Worm (Caenorhabditis elegans) whole organism, L4 larva: ENCODE results near the gene mdt-9.

Experiments used
- D1046.2 ChIP-seq: fragments of 200-800 bp; sonication (Bioruptor generic); IDR thresholded peaks from 2 replicates; pipeline ENCODE4 v1.3.6; 2022; ENCODE audit warnings: missing genetic modification characterization, missing compliant biosample characterization
- F10B5.3 ChIP-seq: sonication (generic microtip); optimal IDR thresholded peaks from 2 replicates; lab custom pipeline; 2016; ENCODE audit warnings: mild to moderate bottlenecking, missing genetic modification characterization, missing compliant biosample characterization
- F26F4.8 ChIP-seq: fragments of 200-800 bp; sonication (Bioruptor generic); conservative IDR thresholded peaks from 2 replicates; pipeline ENCODE4 v1.3.6; 2022; ENCODE audit warnings: missing genetic modification characterization, missing compliant biosample characterization
- F44E2.7 ChIP-seq: fragments of 200-800 bp; sonication (Bioruptor generic); IDR thresholded peaks from 2 replicates; pipeline ENCODE4 v2.1.2; 2022; ENCODE audit warnings: missing genetic modification characterization, missing compliant biosample characterization
- F49E8.2 ChIP-seq: sonication (generic microtip); optimal IDR thresholded peaks from 2 replicates; lab custom pipeline; 2016; ENCODE audit warnings: missing compliant biosample characterization, mild to moderate bottlenecking, missing genetic modification characterization, borderline replicate concordance
- R02D3.7 ChIP-seq: fragments of 150-350 bp; sonication (generic microtip); optimal IDR thresholded peaks from 3 replicates; lab custom pipeline; 2014; ENCODE audit warnings: missing biosample characterization, missing genetic modification characterization
- T26A8.4 ChIP-seq: fragments of 200-800 bp; sonication (Bioruptor generic); IDR thresholded peaks from 2 replicates; pipeline ENCODE4 v1.3.6; 2022; ENCODE audit warnings: missing genetic modification characterization, missing compliant biosample characterization
- Y5F2A.4 ChIP-seq: fragments of 200-800 bp; sonication (Bioruptor generic); optimal IDR thresholded peaks from 2 replicates; lab custom pipeline; 2018; ENCODE audit warnings: mild to moderate bottlenecking, missing genetic modification characterization, missing compliant biosample characterization
- aly-2 ChIP-seq: sonication (generic microtip); optimal IDR thresholded peaks from 2 replicates; lab custom pipeline; 2018; ENCODE audit warnings: missing biosample characterization, missing genetic modification characterization
- ama-1 ChIP-seq: fragments of 150-350 bp; optimal IDR thresholded peaks from 2 replicates; lab custom pipeline; 2014; ENCODE audit warnings: inconsistent platforms, mixed read lengths
- arid-1 ChIP-seq: fragments of 200-800 bp; sonication (Bioruptor generic); conservative IDR thresholded peaks from 2 replicates; pipeline ENCODE4 v1.3.6; 2022; ENCODE audit warnings: missing genetic modification reagents, missing genetic modification characterization, missing compliant biosample characterization
- ceh-20 ChIP-seq: fragments of 200-800 bp; sonication (Bioruptor generic); IDR thresholded peaks from 2 replicates; pipeline ENCODE4 v1.3.6; 2022; ENCODE audit warnings: missing genetic modification reagents, missing genetic modification characterization, missing compliant biosample characterization
- ceh-32 ChIP-seq: sonication (generic microtip); optimal IDR thresholded peaks from 2 replicates; lab custom pipeline; 2016; ENCODE audit warnings: mild to moderate bottlenecking, missing genetic modification characterization, missing compliant biosample characterization; ENCODE audit not compliant: poor library complexity
- ceh-44 ChIP-seq: fragments of 200-800 bp; sonication (Bioruptor generic); IDR thresholded peaks from 2 replicates; pipeline ENCODE4 v1.3.6; 2022; ENCODE audit warnings: missing genetic modification reagents, missing genetic modification characterization, missing compliant biosample characterization
- ces-1 ChIP-seq: fragments of 150-350 bp; sonication (generic microtip); optimal IDR thresholded peaks from 4 replicates; lab custom pipeline; 2014; ENCODE audit warnings: missing biosample characterization, missing genetic modification reagents, missing genetic modification characterization
- cey-2 ChIP-seq: sonication (generic microtip); optimal IDR thresholded peaks from 3 replicates; lab custom pipeline; 2017; ENCODE audit warnings: missing genetic modification characterization, mild to moderate bottlenecking, missing compliant biosample characterization, antibody characterized with exemption, borderline replicate concordance; ENCODE audit not compliant: insufficient read depth
- daf-8 ChIP-seq: fragments of 200-800 bp; sonication (Bioruptor generic); IDR thresholded peaks from 2 replicates; pipeline ENCODE4 v1.3.6; 2022; ENCODE audit warnings: missing genetic modification characterization, missing compliant biosample characterization
- dmd-8 ChIP-seq: fragments of 200-800 bp; sonication (Bioruptor generic); IDR thresholded peaks from 2 replicates; pipeline ENCODE4 v1.3.6; 2022; ENCODE audit warnings: missing genetic modification characterization, missing compliant biosample characterization
- dmd-9 ChIP-seq: fragments of 200-800 bp; sonication (Bioruptor generic); IDR thresholded peaks from 2 replicates; pipeline ENCODE4 v1.3.6; 2022; ENCODE audit warnings: missing genetic modification reagents, missing genetic modification characterization, missing compliant biosample characterization
- duxl-1 ChIP-seq: sonication (generic microtip); optimal IDR thresholded peaks from 2 replicates; lab custom pipeline; 2016; ENCODE audit warnings: mild to moderate bottlenecking, missing genetic modification characterization, moderate library complexity, missing compliant biosample characterization; ENCODE audit not compliant: poor library complexity
- dve-1 ChIP-seq: sonication (generic microtip); optimal IDR thresholded peaks from 2 replicates; lab custom pipeline; 2017; ENCODE audit warnings: antibody characterized with exemption, mild to moderate bottlenecking, missing genetic modification characterization, missing compliant biosample characterization; ENCODE audit not compliant: insufficient read depth
- fos-1 ChIP-seq: fragments of 150-350 bp; optimal IDR thresholded peaks from 2 replicates; lab custom pipeline; 2014; ENCODE audit warnings: missing biosample characterization, missing genetic modification characterization
- gei-8 ChIP-seq: fragments of 200-800 bp; sonication (Bioruptor generic); optimal IDR thresholded peaks from 2 replicates; lab custom pipeline; 2018; ENCODE audit warnings: mild to moderate bottlenecking, missing genetic modification characterization, missing compliant biosample characterization
- hlh-30 ChIP-seq: sonication (generic microtip); optimal IDR thresholded peaks from 2 replicates; lab custom pipeline; 2017; ENCODE audit warnings: antibody characterized with exemption, mild to moderate bottlenecking, missing genetic modification characterization, missing compliant biosample characterization; ENCODE audit not compliant: insufficient read depth
- jun-1 ChIP-seq: fragments of 150-350 bp; optimal IDR thresholded peaks from 2 replicates; lab custom pipeline; 2014; ENCODE audit warnings: missing biosample characterization, missing genetic modification reagents, missing genetic modification characterization
- lin-1 ChIP-seq: fragments of 200-800 bp; sonication (Bioruptor generic); IDR thresholded peaks from 2 replicates; pipeline ENCODE4 v1.3.6; 2022; ENCODE audit warnings: missing genetic modification reagents, missing genetic modification characterization, missing compliant biosample characterization
- lin-29 ChIP-seq: fragments of 200-800 bp; sonication (Bioruptor generic); IDR thresholded peaks from 2 replicates; pipeline ENCODE4 v1.3.6; 2022; ENCODE audit warnings: missing genetic modification reagents, missing genetic modification characterization, missing compliant biosample characterization
- lir-3 ChIP-seq: sonication (generic microtip); optimal IDR thresholded peaks from 2 replicates; lab custom pipeline; 2016; ENCODE audit warnings: mild to moderate bottlenecking, missing genetic modification characterization, missing compliant biosample characterization
- lsy-2 ChIP-seq, 2 experiments: fragments of 150-350 bp in 1 of 2; sonication (generic microtip) in 1 of 2; optimal IDR thresholded peaks; 2 replicates each; lab custom pipeline; 2014 to 2017; ENCODE audit warnings: missing biosample characterization in 2 of 2, missing genetic modification characterization in 2 of 2
- madf-5 ChIP-seq, 2 experiments: fragments of 200-800 bp; sonication (Bioruptor generic); IDR thresholded peaks; 2 replicates each; pipeline ENCODE4 v1.3.6; 2022; ENCODE audit warnings: missing compliant biosample characterization in 2 of 2, missing genetic modification characterization in 2 of 2
- nhr-10 ChIP-seq: fragments of 150-350 bp; optimal IDR thresholded peaks from 2 replicates; lab custom pipeline; 2014; ENCODE audit warnings: missing biosample characterization, missing genetic modification characterization
- nhr-25 ChIP-seq: sonication (generic microtip); optimal IDR thresholded peaks from 2 replicates; lab custom pipeline; 2017; ENCODE audit warnings: missing genetic modification characterization, mild to moderate bottlenecking, missing compliant biosample characterization, antibody characterized with exemption, moderate library complexity, borderline replicate concordance; ENCODE audit not compliant: insufficient read depth
- nhr-42 ChIP-seq: fragments of 200-800 bp; sonication (Bioruptor generic); IDR thresholded peaks from 2 replicates; pipeline ENCODE4 v1.3.6; 2022; ENCODE audit warnings: missing genetic modification characterization, missing compliant biosample characterization
- nhr-48 ChIP-seq: sonication (generic microtip); optimal IDR thresholded peaks from 2 replicates; lab custom pipeline; 2016; ENCODE audit warnings: mild to moderate bottlenecking, missing genetic modification characterization, missing compliant biosample characterization
- nhr-76 ChIP-seq: fragments of 150-350 bp; optimal IDR thresholded peaks from 2 replicates; lab custom pipeline; 2014; ENCODE audit warnings: missing biosample characterization, missing genetic modification characterization
- pha-4 ChIP-seq, 2 experiments: fragments of 150-350 bp in 1 of 2; fragments of 200-800 bp in 1 of 2; sonication (Bioruptor generic) in 1 of 2; IDR thresholded peaks in 1 of 2; optimal IDR thresholded peaks in 1 of 2; 2 replicates each; pipeline versions ENCODE4 v1.3.6 to Lab custom; 2014 to 2022; ENCODE audit warnings: missing genetic modification characterization in 2 of 2, missing genetic modification reagents in 2 of 2, missing biosample characterization in 1 of 2, missing compliant biosample characterization in 1 of 2
- pqm-1 ChIP-seq: sonication (generic microtip); optimal IDR thresholded peaks from 2 replicates; lab custom pipeline; 2017; ENCODE audit warnings: missing biosample characterization, missing genetic modification characterization
- saeg-2 ChIP-seq: fragments of 200-800 bp; sonication (Bioruptor generic); IDR thresholded peaks from 2 replicates; pipeline ENCODE4 v1.3.6; 2022; ENCODE audit warnings: missing genetic modification reagents, missing genetic modification characterization, missing compliant biosample characterization
- set-16 ChIP-seq: fragments of 200-800 bp; sonication (Bioruptor generic); IDR thresholded peaks from 2 replicates; pipeline ENCODE4 v1.3.6; 2022; ENCODE audit warnings: missing genetic modification reagents, missing genetic modification characterization, missing compliant biosample characterization
- snpc-4 ChIP-seq: fragments of 150-350 bp; optimal IDR thresholded peaks from 2 replicates; lab custom pipeline; 2014; ENCODE audit warnings: missing biosample characterization, missing genetic modification characterization
- spr-3 ChIP-seq: fragments of 200-800 bp; sonication (Bioruptor generic); optimal IDR thresholded peaks from 2 replicates; lab custom pipeline; 2018; ENCODE audit warnings: mild to moderate bottlenecking, missing genetic modification characterization, missing compliant biosample characterization
- tag-97 ChIP-seq: fragments of 200-800 bp; sonication (Bioruptor generic); IDR thresholded peaks from 2 replicates; pipeline ENCODE4 v1.3.6; 2022; ENCODE audit warnings: missing genetic modification characterization, missing compliant biosample characterization
- unc-130 ChIP-seq: sonication (generic microtip); optimal IDR thresholded peaks from 2 replicates; lab custom pipeline; 2016; ENCODE audit warnings: missing genetic modification reagents, missing genetic modification characterization, missing compliant biosample characterization
- unc-62 ChIP-seq, 3 experiments: fragments of 150-350 bp in 1 of 3; sonication (generic microtip); optimal IDR thresholded peaks in 2 of 3; peaks in 1 of 3; 1 replicate in 1 of 3; 2 replicates in 2 of 3; lab custom pipeline; 2014 to 2017; ENCODE audit warnings: missing biosample characterization in 3 of 3, missing genetic modification characterization in 3 of 3, missing genetic modification reagents in 3 of 3, missing genotype in 1 of 3
- vab-7 ChIP-seq: fragments of 200-800 bp; sonication (Bioruptor generic); IDR thresholded peaks from 2 replicates; pipeline ENCODE4 v1.3.6; 2022; ENCODE audit warnings: missing genetic modification reagents, missing genetic modification characterization, missing compliant biosample characterization
- zag-1 ChIP-seq: fragments of 150-350 bp; optimal IDR thresholded peaks from 2 replicates; lab custom pipeline; 2014; ENCODE audit warnings: missing biosample characterization, missing genetic modification characterization
- zfp-3 ChIP-seq: fragments of 200-800 bp; sonication (Bioruptor generic); conservative IDR thresholded peaks from 2 replicates; pipeline ENCODE4 v1.3.6; 2022; ENCODE audit warnings: missing genetic modification reagents, missing genetic modification characterization, missing compliant biosample characterization
- zip-11 ChIP-seq: fragments of 200-800 bp; sonication (Bioruptor generic); IDR thresholded peaks from 2 replicates; pipeline ENCODE4 v1.3.6; 2022; ENCODE audit warnings: missing genetic modification characterization, missing compliant biosample characterization
- zip-2 ChIP-seq: fragments of 150-350 bp; optimal IDR thresholded peaks from 2 replicates; lab custom pipeline; 2014; ENCODE audit warnings: missing biosample characterization, missing genetic modification characterization
- ztf-11 ChIP-seq: fragments of 150-350 bp; optimal IDR thresholded peaks from 2 replicates; lab custom pipeline; 2014; ENCODE audit warnings: missing biosample characterization, missing genetic modification characterization

The mdt-9 gene

DNA sequence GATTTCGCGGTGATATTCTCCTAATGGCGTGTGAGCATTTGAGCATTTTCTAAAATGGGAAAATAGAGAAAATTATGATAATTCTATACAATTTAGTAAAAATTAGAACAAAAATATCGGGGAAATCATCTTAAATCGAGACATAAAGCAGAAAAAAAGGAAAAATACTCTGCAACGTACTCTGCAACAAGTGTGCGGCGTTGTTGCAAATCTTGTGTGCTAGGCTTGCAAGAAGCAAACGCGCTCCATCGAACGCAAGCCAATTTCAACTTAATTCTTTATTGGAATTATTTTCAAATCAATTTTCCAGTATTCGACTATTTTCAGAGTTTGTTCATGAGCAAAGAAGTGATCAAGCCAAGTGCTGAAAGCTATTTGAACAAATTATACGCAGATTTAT, at the start of gene mdt-9, which contains the start of the genes Y62E10A.20 and Y62E10A.23 (continued):
- TF ChIP-seq D1046.2 (GFP tag; lab: Robert Waterston, UW) (no peak), ces-1 (GFP tag; lab: Kevin White, UChicago) (no peak), vab-7 (GFP tag; lab: Robert Waterston, UW) (no peak), duxl-1 (no peak), zag-1 (tag; lab: Kevin White, UChicago) (no peak), zip-2 (tag; lab: Kevin White, UChicago) (no peak), nhr-76 (tag; lab: Kevin White, UChicago) (no peak), nhr-10 (tag; lab: Kevin White, UChicago) (no peak), tag-97 (no peak), snpc-4 (tag; lab: Kevin White, UChicago) (no peak), fos-1 (tag; lab: Kevin White, UChicago) (no peak), daf-8 (GFP tag; lab: Robert Waterston, UW) (no peak), madf-5 (GFP tag; IDR thresholded peaks at IDR 0.05; lab: Robert Waterston, UW) (no peak), dve-1 (tag; lab: Kevin White, UChicago) (peak; percentile 70), ama-1 (lab: Kevin White, UChicago) (peak; percentile 20), lin-29 (GFP tag; lab: Robert Waterston, UW) (no peak), T26A8.4 (0 out of 2 replicates have a peak, but pooled peaks have one; percentile 46), Y5F2A.4 (GFP tag; lab: Kevin White, UChicago) (no peak), lin-1 (GFP tag; lab: Robert Waterston, UW) (no peak), dmd-9 (GFP tag; lab: Robert Waterston, UW) (no peak), ceh-44 (GFP tag; lab: Robert Waterston, UW) (no peak), cey-2 (no peak), F26F4.8 (GFP tag; lab: Robert Waterston, UW) (no peak), pqm-1 (no peak), gei-8 (GFP tag; lab: Kevin White, UChicago) (no peak), zfp-3 (no peak), hlh-30 (tag; lab: Kevin White, UChicago) (peak; percentile 45), nhr-48 (no peak), pha-4 (GFP tag; IDR thresholded peaks at IDR 0.05; lab: Robert Waterston, UW) (no peak), pha-4 (tag; optimal IDR thresholded peaks at IDR 0.05; lab: Kevin White, UChicago) (peak; percentile 29), aly-2 (tag; lab: Kevin White, UChicago) (no peak), saeg-2 (no peak), lir-3 (tag; lab: Kevin White, UChicago) (no peak), unc-130 (GFP tag; lab: Kevin White, UChicago) (peak; percentile 78), ceh-20 (no peak), F44E2.7 (GFP tag; lab: Robert Waterston, UW) (no peak), lsy-2 (tag; optimal IDR thresholded peaks at IDR 0.05; lab: Kevin White, UChicago) (peak in 1 of 2 experiments; percentile 89), zip-11 (GFP tag; lab: Robert Waterston, UW) (no peak), jun-1 (no peak), arid-1 (GFP tag; lab: Robert Waterston, UW) (0 out of 2 replicates have a peak, but pooled peaks have one; percentile 48), F49E8.2 (tag; lab: Kevin White, UChicago) (no peak), unc-62 (GFP tag; optimal IDR thresholded peaks at IDR 0.05 in 1 of 2; lab: Kevin White, UChicago) (no peak), unc-62 (tag; optimal IDR thresholded peaks at IDR 0.05; lab: Kevin White, UChicago) (no peak), ceh-32 (tag; lab: Kevin White, UChicago) (no peak), R02D3.7 (tag; lab: Kevin White, UChicago) (no peak), nhr-42 (GFP tag; lab: Robert Waterston, UW) (no peak), F10B5.3 (tag; lab: Kevin White, UChicago) (no peak), ztf-11 (tag; lab: Kevin White, UChicago) (no peak), nhr-25 (no peak), dmd-8 (GFP tag; lab: Robert Waterston, UW) (no peak), spr-3 (GFP tag; lab: Kevin White, UChicago) (no peak), set-16 (no peak)
